Worm (Caenorhabditis elegans) whole organism, L1 larva: ENCODE data around the gene F48E8.4.

ENCODE experiments used
- ama-1 ChIP-seq: fragments of 150-350 bp; optimal IDR thresholded peaks from 2 replicates; lab custom pipeline; 2014
- fos-1 ChIP-seq: fragments of 150-350 bp; optimal IDR thresholded peaks from 2 replicates; lab custom pipeline; 2014; ENCODE audit warnings: missing biosample characterization, missing genetic modification characterization
- jun-1 ChIP-seq: fragments of 150-350 bp; optimal IDR thresholded peaks from 2 replicates; lab custom pipeline; 2014; ENCODE audit warnings: missing biosample characterization, missing genetic modification reagents, missing genetic modification characterization
- lsy-2 ChIP-seq, 2 experiments: fragments of 150-350 bp; optimal IDR thresholded peaks; 2 replicates each; lab custom pipeline; 2014; ENCODE audit warnings: missing biosample characterization in 2 of 2, missing genetic modification characterization in 2 of 2
- pqm-1 ChIP-seq: sonication (generic microtip); optimal IDR thresholded peaks from 3 replicates; lab custom pipeline; 2017; ENCODE audit warnings: missing biosample characterization, missing genetic modification characterization

DNA sequence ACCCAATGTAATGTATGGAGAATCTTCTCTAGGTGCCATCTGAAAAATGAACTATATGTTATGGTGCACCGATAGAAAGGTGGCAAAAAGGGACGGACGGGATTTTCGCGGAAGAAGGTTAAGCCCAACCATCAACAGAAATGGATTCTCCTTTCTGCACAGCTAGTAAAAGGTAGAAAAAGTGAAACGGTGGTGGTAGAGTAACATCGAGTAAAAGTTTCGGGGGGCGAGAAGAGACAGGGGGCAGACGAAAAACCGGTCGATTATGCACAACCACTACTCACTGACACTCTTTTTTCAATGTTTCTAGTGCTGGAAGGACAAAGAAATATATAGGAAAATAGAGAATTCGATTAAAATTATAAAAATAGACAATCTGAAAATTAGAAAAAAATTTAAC, 33.9 kb upstream of the F48E8.4 start:
- no peak for TF ChIP-seq jun-1 (tag; lab: Kevin White, UChicago)
- no peak for TF ChIP-seq lsy-2 (tag; optimal IDR thresholded peaks at IDR 0.05; lab: Kevin White, UChicago)
- no peak for TF ChIP-seq fos-1
- no peak for TF ChIP-seq ama-1 (lab: Kevin White, UChicago)
- no peak for TF ChIP-seq pqm-1 (tag; lab: Kevin White, UChicago)
